Worm (Caenorhabditis elegans): ENCODE data around the gene got-2.2.

DNA sequence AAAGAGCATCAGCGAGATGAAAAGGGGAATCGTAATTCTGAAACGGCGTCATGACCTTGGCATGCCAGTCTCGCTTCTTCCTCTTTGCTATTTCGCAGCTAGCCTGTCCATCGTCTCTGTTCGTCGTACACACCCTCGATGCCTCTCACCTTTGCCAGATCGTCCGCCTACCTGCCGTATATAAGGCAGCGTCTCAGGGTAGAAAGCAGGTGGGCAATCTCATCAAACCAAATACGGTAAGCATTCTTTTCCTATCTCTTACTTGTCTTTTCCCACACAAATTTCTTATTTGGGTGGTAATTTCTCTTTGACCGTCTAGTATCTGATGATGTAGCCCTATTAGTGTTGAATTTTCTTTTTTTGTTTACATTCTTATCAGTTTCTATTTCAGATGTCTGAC lies 38.8 kb downstream of the got-2.2 start, which contains the start of gene col-166:
- TF ChIP-seq fos-1 (tag; optimal IDR thresholded peaks at IDR 0.05), result no peak
- TF ChIP-seq C34F6.9 (tag; optimal IDR thresholded peaks at IDR 0.05), result no peak
- TF ChIP-seq ceh-16 (tag; optimal IDR thresholded peaks at IDR 0.05), result no peak
- no peak for TF ChIP-seq ceh-82 (tag; optimal IDR thresholded peaks at IDR 0.05)
- TF ChIP-seq nhr-77 (tag; optimal IDR thresholded peaks at IDR 0.05), result no peak
- TF ChIP-seq blmp-1 (tag; optimal IDR thresholded peaks at IDR 0.05; ENCODE audit: insufficient read depth), result peak; percentile 30
- no peak for TF ChIP-seq egl-27 (tag; optimal IDR thresholded peaks at IDR 0.05)

All from whole organism, L2 larva.